Fruit fly (Drosophila melanogaster) whole organism, wandering third instar larva: ENCODE measurements around the gene CG7514.

Experiments used
- Abd-B ChIP-seq: fragments of >200 bp; optimal IDR thresholded peaks from 2 replicates; lab custom pipeline; 2017; ENCODE audit warnings: missing biosample characterization, missing genetic modification characterization
- Mio ChIP-seq: sonication (Bioruptor generic); optimal IDR thresholded peaks from 2 replicates; lab custom pipeline; 2016; ENCODE audit warnings: missing biosample characterization, missing genetic modification characterization
- OdsH ChIP-seq: fragments of 200-800 bp; sonication (Bioruptor generic); optimal IDR thresholded peaks from 2 replicates; lab custom pipeline; 2016; ENCODE audit warnings: missing biosample characterization, mild to moderate bottlenecking, missing genetic modification characterization
- brk ChIP-seq: fragments of 200-800 bp; sonication (Bioruptor generic); optimal IDR thresholded peaks from 2 replicates; lab custom pipeline; 2016; ENCODE audit warnings: missing biosample characterization, mild to moderate bottlenecking, missing genetic modification characterization
- foxo ChIP-seq, 2 experiments: fragments of 200-800 bp; sonication (Bioruptor generic); optimal IDR thresholded peaks; 2 replicates in 1 of 2; 3 replicates in 1 of 2; lab custom pipeline; 2016 to 2017; ENCODE audit warnings: missing biosample characterization in 2 of 2, missing genetic modification characterization in 2 of 2
- h ChIP-seq: fragments of 200-800 bp; sonication (Bioruptor generic); optimal IDR thresholded peaks from 3 replicates; lab custom pipeline; 2016; ENCODE audit warnings: missing biosample characterization, mild to moderate bottlenecking, missing genetic modification characterization
- usp ChIP-seq: fragments of >200 bp; optimal IDR thresholded peaks from 2 replicates; lab custom pipeline; 2017; ENCODE audit warnings: missing biosample characterization, missing genetic modification characterization

DNA sequence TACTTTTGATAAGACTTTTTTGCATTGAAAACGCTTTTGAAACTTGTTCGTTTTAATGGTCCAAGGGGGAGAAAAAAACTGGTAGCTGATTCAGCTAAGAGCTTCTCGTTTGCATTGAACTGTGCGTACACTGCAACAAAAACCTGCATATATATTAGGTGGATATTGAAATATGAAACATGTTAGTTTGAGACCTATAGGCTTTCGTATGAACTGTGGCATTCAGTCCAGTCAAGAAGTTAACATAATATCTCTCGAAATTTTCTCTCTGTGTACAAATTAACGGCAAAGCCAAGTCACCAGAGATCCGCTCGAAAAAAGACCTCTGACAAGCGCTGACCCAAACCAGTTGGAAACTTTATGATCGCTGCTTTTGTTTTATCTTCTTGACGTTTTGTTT, 9.5 kb upstream of the CG7514 start:
- no peak for TF ChIP-seq Mio (GFP tag; lab: Kevin White, UChicago)
- TF ChIP-seq OdsH (GFP tag; lab: Kevin White, UChicago), result peak; percentile 85
- TF ChIP-seq h (GFP tag; lab: Kevin White, UChicago), result peak; percentile 88
- TF ChIP-seq foxo (GFP tag; optimal IDR thresholded peaks at IDR 0.05; lab: Kevin White, UChicago), result peak in 1 of 2 experiments; percentile 77
- no peak for TF ChIP-seq Abd-B
- TF ChIP-seq brk (GFP tag; lab: Kevin White, UChicago), result peak; percentile 48
- no peak for TF ChIP-seq usp (GFP tag; lab: Kevin White, UChicago)
